Fruit fly (Drosophila melanogaster): ENCODE results near the gene Cph.

Cph gene

DNA sequence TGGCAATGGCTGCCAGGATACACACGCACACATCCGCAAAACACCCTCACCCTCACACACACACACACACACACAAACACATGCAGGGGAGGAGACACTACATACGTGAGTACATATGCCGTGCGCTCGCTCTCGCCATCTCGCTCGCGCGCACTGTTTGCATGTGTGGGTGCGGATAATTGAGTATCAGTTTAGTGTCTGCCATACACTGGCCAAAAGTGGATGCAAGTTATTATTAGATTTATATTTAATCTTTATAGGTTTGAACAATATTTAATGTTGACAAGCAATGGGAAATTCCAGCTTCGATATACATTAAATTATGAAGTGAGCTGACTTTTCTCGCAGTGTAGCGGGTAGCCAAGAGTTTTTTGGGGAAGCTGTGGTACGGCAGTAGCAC lies 19.8 kb upstream of the Cph start (continued):
- TF ChIP-seq CG7372 (GFP tag; IDR thresholded peaks at IDR 0.05) (peak; percentile 39; the same call in 1 of the 2 replicates), eve (GFP tag; optimal IDR thresholded peaks at IDR 0.05) (no peak), fd3F (GFP tag; optimal IDR thresholded peaks at IDR 0.05) (peak; percentile 8), ara (GFP tag; IDR thresholded peaks at IDR 0.05) (peak; percentile 57), MESR4 (GFP tag; optimal IDR thresholded peaks at IDR 0.05) (no peak), H15 (GFP tag; IDR thresholded peaks at IDR 0.05) (peak; percentile 15; the same call in 1 of the 3 replicates), CG7556 (GFP tag; optimal IDR thresholded peaks at IDR 0.05) (peak; percentile 74), dysf (GFP tag; IDR thresholded peaks at IDR 0.05) (peak; percentile 69), CG4360 (GFP tag; IDR thresholded peaks at IDR 0.05) (0 out of 2 replicates have a peak, but pooled peaks have one; percentile 11), crp (GFP tag; optimal IDR thresholded peaks at IDR 0.05) (peak in 1 of 2 experiments; percentile 10), CG17912 (GFP tag; optimal IDR thresholded peaks at IDR 0.05) (no peak), CG4854 (GFP tag; optimal IDR thresholded peaks at IDR 0.05) (peak; percentile 9), cwo (GFP tag; optimal IDR thresholded peaks at IDR 0.05) (peak; percentile 50), Xrp1 (GFP tag; IDR thresholded peaks at IDR 0.05) (peak; percentile 77), Blimp-1 (GFP tag; optimal IDR thresholded peaks at IDR 0.05) (peak; percentile 59), Lim3 (GFP tag; IDR thresholded peaks at IDR 0.05) (no peak), CG7928 (GFP tag; optimal IDR thresholded peaks at IDR 0.05) (no peak), phol (tag; optimal IDR thresholded peaks at IDR 0.05) (peak; percentile 78), eyg (GFP tag; optimal IDR thresholded peaks at IDR 0.05) (no peak), CG7987 (GFP tag; optimal IDR thresholded peaks at IDR 0.05) (peak; percentile 7), Bgb (GFP tag; IDR thresholded peaks at IDR 0.05; ENCODE audit: partially characterized antibody) (no peak), Mad (GFP tag; optimal IDR thresholded peaks at IDR 0.05) (peak; percentile 38), crol (GFP tag; IDR thresholded peaks at IDR 0.05) (no peak), ewg (GFP tag; optimal IDR thresholded peaks at IDR 0.05) (peak; percentile 43), CG12155 (GFP tag; optimal IDR thresholded peaks at IDR 0.05) (peak; percentile 29), stwl (tag; optimal IDR thresholded peaks at IDR 0.05) (peak; percentile 11), D (optimal IDR thresholded peaks at IDR 0.05) (no peak), D (GFP tag; optimal IDR thresholded peaks at IDR 0.05) (peak; percentile 45), Bteb2 (GFP tag; optimal IDR thresholded peaks at IDR 0.05) (peak; percentile 20), sd (tag; optimal IDR thresholded peaks at IDR 0.05) (no peak), run (tag; optimal IDR thresholded peaks at IDR 0.05) (peak; percentile 6), CG34224 (GFP tag; IDR thresholded peaks at IDR 0.05; ENCODE audit: partially characterized antibody) (no peak), CG14667 (GFP tag; IDR thresholded peaks at IDR 0.05) (peak; percentile 36; the same call in 1 of the 2 replicates), klu (GFP tag; IDR thresholded peaks at IDR 0.05) (no peak), CG6254 (GFP tag; optimal IDR thresholded peaks at IDR 0.05) (peak; percentile 64), dmrt11E (tag; optimal IDR thresholded peaks at IDR 0.05) (peak; percentile 77), crc (GFP tag; optimal IDR thresholded peaks at IDR 0.05) (no peak), Oli (tag; optimal IDR thresholded peaks at IDR 0.05) (peak; percentile 65), ttk (GFP tag; IDR thresholded peaks at IDR 0.05) (peak; percentile 35; the same call in 1 of the 2 replicates), seq (GFP tag; IDR thresholded peaks at IDR 0.05) (peak; percentile 68), CG12391 (tag; optimal IDR thresholded peaks at IDR 0.05) (peak; percentile 67), dpn (GFP tag; optimal IDR thresholded peaks at IDR 0.05) (peak in 1 of 2 experiments; percentile 56), CG10366 (GFP tag; IDR thresholded peaks at IDR 0.05) (peak; percentile 49), CG13624 (GFP tag; optimal IDR thresholded peaks at IDR 0.05) (peak; percentile 29), dmrt99B (tag; optimal IDR thresholded peaks at IDR 0.05) (peak; percentile 73), CG9817 (tag; optimal IDR thresholded peaks at IDR 0.05) (peak; percentile 57), B-H1 (GFP tag; IDR thresholded peaks at IDR 0.05) (no peak), CG13296 (GFP tag; optimal IDR thresholded peaks at IDR 0.05) (peak; percentile 67), cato (GFP tag; optimal IDR thresholded peaks at IDR 0.05; ENCODE audit: borderline replicate concordance) (no peak), CG9797 (GFP tag; optimal IDR thresholded peaks at IDR 0.05) (no peak)
